Worm (Caenorhabditis elegans) whole organism, mixed stage, embryonic: ENCODE results near the gene M03A8.3.

ENCODE experiments used
- blmp-1 ChIP-seq: fragments of 150-350 bp; optimal IDR thresholded peaks from 2 replicates; lab custom pipeline; 2014; ENCODE audit warnings: missing biosample characterization, missing genetic modification characterization
- ces-1 ChIP-seq: fragments of 150-350 bp; optimal IDR thresholded peaks from 2 replicates; lab custom pipeline; 2014; ENCODE audit warnings: missing biosample characterization, missing genetic modification reagents, missing genetic modification characterization
- cnd-1 ChIP-seq: fragments of 200-800 bp; sonication (Bioruptor generic); optimal IDR thresholded peaks from 2 replicates; lab custom pipeline; 2018; ENCODE audit warnings: mild to moderate bottlenecking, missing genetic modification characterization, missing compliant biosample characterization
- elt-1 ChIP-seq: sonication (generic microtip); optimal IDR thresholded peaks from 2 replicates; lab custom pipeline; 2017; ENCODE audit warnings: missing genetic modification characterization, mild to moderate bottlenecking, missing compliant biosample characterization, antibody characterized with exemption, moderate library complexity, borderline replicate concordance; ENCODE audit not compliant: insufficient read depth
- lsy-2 ChIP-seq: fragments of 150-350 bp; optimal IDR thresholded peaks from 2 replicates; lab custom pipeline; 2014; ENCODE audit warnings: missing biosample characterization, missing genetic modification characterization
- mab-5 ChIP-seq: fragments of 150-350 bp; optimal IDR thresholded peaks from 2 replicates; lab custom pipeline; 2014; ENCODE audit warnings: missing biosample characterization, missing genetic modification characterization
- nhr-237 ChIP-seq: fragments of 150-350 bp; optimal IDR thresholded peaks from 2 replicates; lab custom pipeline; 2014; ENCODE audit warnings: missing biosample characterization, missing genetic modification characterization
- unc-62 ChIP-seq: fragments of 150-350 bp; optimal IDR thresholded peaks from 2 replicates; lab custom pipeline; 2014; ENCODE audit warnings: missing biosample characterization, missing genetic modification reagents, missing genetic modification characterization

DNA sequence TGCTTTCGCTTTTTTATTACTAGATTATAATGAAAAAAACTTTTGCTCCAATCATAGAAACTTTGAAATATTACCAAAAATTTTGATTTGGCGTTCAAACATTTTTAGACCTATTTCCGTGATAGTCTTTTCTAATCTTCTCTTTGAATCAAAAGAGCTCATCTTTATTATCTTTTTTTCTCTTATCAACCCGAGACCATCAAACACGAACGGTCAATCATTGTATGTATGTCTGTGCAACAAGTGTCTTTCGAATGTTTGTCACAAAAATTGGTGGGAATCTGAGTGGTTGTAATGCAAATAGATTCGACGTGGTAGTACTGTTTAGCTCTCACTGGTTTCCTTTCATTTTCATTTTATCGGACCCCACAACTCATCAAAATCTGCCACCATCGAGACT is at the start of gene M03A8.3:
- TF ChIP-seq mab-5 (tag; lab: Kevin White, UChicago) (no peak), unc-62 (GFP tag; lab: Kevin White, UChicago) (no peak), elt-1 (no peak), blmp-1 (tag; lab: Kevin White, UChicago) (no peak), lsy-2 (no peak), ces-1 (GFP tag; lab: Kevin White, UChicago) (no peak), cnd-1 (tag; lab: Kevin White, UChicago) (no peak), nhr-237 (no peak)
